Fruit fly (Drosophila melanogaster): Measurements from ENCODE around the gene COX8.

COX8 gene

DNA sequence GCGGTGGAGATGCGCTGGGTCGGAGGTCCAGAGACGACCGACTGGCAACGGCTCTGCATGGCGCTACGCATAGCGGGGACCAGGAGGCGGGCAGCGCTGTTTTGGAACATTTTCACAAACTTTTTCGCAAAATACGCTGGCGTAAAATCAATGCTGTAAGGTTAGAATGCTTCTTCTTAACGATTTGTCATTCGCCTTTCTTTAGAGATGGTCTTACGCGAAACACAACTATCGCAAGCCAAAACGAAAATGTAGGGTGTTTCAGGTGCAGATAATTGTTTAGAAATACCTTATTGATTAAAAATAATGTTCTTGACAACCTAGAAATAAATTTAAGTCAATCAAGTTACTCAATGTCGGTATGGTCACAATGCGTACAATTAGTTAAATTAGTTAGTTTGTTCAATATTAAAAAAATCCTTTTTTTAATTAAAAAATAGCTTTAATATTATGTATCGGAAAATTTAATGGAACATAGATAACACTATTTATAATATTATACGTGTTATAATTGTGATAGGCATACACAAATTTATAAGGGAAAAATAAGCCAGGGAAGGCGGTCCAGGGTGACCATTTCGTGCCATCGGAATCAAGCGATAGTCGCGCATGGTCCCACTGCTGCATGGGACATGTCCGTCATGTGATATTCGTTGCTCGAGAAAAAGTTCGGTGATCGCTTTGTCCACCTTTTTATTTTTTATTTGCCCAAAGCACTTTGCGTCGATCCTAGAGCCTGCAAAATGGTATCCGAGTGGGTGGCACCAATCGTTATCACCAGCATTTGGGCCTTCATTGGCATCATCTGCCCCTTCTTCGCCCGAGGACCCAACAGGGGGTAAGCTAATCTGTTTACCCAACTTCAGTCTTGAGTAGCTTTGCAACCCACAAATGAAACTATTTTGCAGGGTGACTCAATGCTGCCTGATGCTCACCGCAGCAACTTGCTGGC, at the start of gene COX8, which contains the start of gene VhaM9.7-b (continued):
- TF ChIP-seq CG1602 (GFP tag; optimal IDR thresholded peaks at IDR 0.05) (peak; percentile 65), Bdp1 (GFP tag; optimal IDR thresholded peaks at IDR 0.05) (no peak), dmrt11E (tag; optimal IDR thresholded peaks at IDR 0.05) (peak; percentile 58)

DNA sequence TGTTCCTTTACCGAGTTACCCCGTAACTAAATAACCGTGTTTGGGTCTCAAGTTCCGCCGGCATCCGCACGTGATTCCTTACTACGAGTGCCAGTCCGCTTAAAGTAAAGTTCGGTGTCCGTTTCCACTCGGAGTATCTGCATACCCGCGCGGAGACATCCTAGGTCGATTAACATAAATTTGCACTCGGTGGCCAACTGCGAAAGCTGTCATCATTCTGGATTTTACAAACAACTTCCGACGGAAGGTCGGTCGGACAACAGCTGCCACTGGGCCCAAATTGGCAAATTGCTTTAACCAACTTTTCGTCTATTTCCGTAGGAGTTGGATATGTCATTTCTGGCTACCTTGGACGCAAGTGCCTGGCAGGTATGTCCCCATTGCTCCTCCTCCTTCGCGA, 47.3 kb upstream of the COX8 start, which contains the start of gene TfAP-2:
Gene TfAP-2 (plus strand): TSS at position 301 of the 400 bp plus-strand sequence.
- TF ChIP-seq vnd (GFP tag; IDR thresholded peaks at IDR 0.05; ENCODE audit: partially characterized antibody), result 0 out of 3 replicates have a peak, but pooled peaks have one; percentile 20
- no peak for TF ChIP-seq Sox102F (GFP tag; optimal IDR thresholded peaks at IDR 0.05)

DNA sequence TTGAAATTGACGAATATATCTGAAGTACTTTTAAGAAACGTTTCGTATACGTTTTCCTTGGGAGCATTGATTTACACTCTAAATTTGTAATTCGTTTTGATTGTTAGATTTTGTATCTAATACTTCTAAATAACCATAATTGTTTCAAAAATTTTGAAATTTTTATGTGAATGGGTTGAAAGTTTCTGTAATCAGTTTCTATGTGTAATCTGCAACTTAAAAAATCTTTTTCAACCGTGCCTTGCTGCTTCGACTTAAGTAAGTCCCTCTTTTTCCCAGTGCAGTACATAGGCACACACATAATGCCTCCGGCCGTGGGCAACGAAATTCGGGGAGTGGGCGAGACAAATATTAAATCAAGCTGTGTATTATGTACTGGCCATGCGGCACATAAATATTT, 46.1 kb upstream of the COX8 start:
- TF ChIP-seq CG8388 (GFP tag; optimal IDR thresholded peaks at IDR 0.05), result peak; percentile 0
- TF ChIP-seq CG1647 (GFP tag; optimal IDR thresholded peaks at IDR 0.05), result no peak
- TF ChIP-seq CG14710 (tag; optimal IDR thresholded peaks at IDR 0.05), result peak; percentile 35
- peak; percentile 52 for TF ChIP-seq zf30C (GFP tag; optimal IDR thresholded peaks at IDR 0.05)
- TF ChIP-seq CG18011 (GFP tag; optimal IDR thresholded peaks at IDR 0.05), result no peak
- peak; percentile 15; the same call in 1 of the 2 replicates for TF ChIP-seq sisA (GFP tag; IDR thresholded peaks at IDR 0.05)
- 0 out of 2 replicates have a peak, but pooled peaks have one; percentile 17 for TF ChIP-seq CG32767 (GFP tag; IDR thresholded peaks at IDR 0.05)
- peak; percentile 32; the same call in 2 of the 3 replicates for TF ChIP-seq H15 (GFP tag; IDR thresholded peaks at IDR 0.05)
- TF ChIP-seq Lpt (GFP tag; optimal IDR thresholded peaks at IDR 0.05), result no peak
- TF ChIP-seq dmrt11E (tag; optimal IDR thresholded peaks at IDR 0.05), result peak; percentile 50
- no peak for TF ChIP-seq Fer1 (GFP tag; optimal IDR thresholded peaks at IDR 0.05)
- TF ChIP-seq Oli (tag; optimal IDR thresholded peaks at IDR 0.05), result peak; percentile 26
- 0 out of 2 replicates have a peak, but pooled peaks have one; percentile 20 for TF ChIP-seq ranshi (GFP tag; IDR thresholded peaks at IDR 0.05)
- peak; percentile 23 for TF ChIP-seq CG10267 (tag; optimal IDR thresholded peaks at IDR 0.05)
- TF ChIP-seq Hsf (GFP tag; optimal IDR thresholded peaks at IDR 0.05), result no peak
- peak; percentile 8 for TF ChIP-seq CG9437 (GFP tag; optimal IDR thresholded peaks at IDR 0.05)
- TF ChIP-seq Nf-YC (tag; optimal IDR thresholded peaks at IDR 0.05), result no peak
- TF ChIP-seq CG7556 (GFP tag; optimal IDR thresholded peaks at IDR 0.05), result peak; percentile 10
- TF ChIP-seq ttk (GFP tag; IDR thresholded peaks at IDR 0.05), result 0 out of 2 replicates have a peak, but pooled peaks have one; percentile 13
- TF ChIP-seq CG1602 (GFP tag; optimal IDR thresholded peaks at IDR 0.05), result peak; percentile 19
- TF ChIP-seq CG4404 (GFP tag; IDR thresholded peaks at IDR 0.05), result peak; percentile 8; the same call in 1 of the 2 replicates
- TF ChIP-seq CG2875 (GFP tag; optimal IDR thresholded peaks at IDR 0.05), result no peak
- no peak for TF ChIP-seq CG12299 (tag; optimal IDR thresholded peaks at IDR 0.05)
- TF ChIP-seq az2 (GFP tag; optimal IDR thresholded peaks at IDR 0.05), result peak; percentile 26
- no peak for TF ChIP-seq pan (optimal IDR thresholded peaks at IDR 0.05)
- peak in 1 of 2 experiments; percentile 42 for TF ChIP-seq pan (GFP tag; optimal IDR thresholded peaks at IDR 0.05 in 1 of 2, IDR thresholded peaks at IDR 0.05 in 1 of 2)
- peak; percentile 13 for TF ChIP-seq tin (GFP tag; optimal IDR thresholded peaks at IDR 0.05)
- TF ChIP-seq nmo (GFP tag; optimal IDR thresholded peaks at IDR 0.05), result peak; percentile 5
- TF ChIP-seq CG17328 (GFP tag; IDR thresholded peaks at IDR 0.05), result peak; percentile 42; the same call in 1 of the 2 replicates
- peak in 1 of 3 experiments; percentile 53 for TF ChIP-seq lola (GFP tag; optimal IDR thresholded peaks at IDR 0.05)
- no peak for TF ChIP-seq Dfd (GFP tag; optimal IDR thresholded peaks at IDR 0.05)
- TF ChIP-seq CG14667 (GFP tag; IDR thresholded peaks at IDR 0.05), result 0 out of 2 replicates have a peak, but pooled peaks have one; percentile 12
- peak; percentile 10 for TF ChIP-seq CG13775 (GFP tag; optimal IDR thresholded peaks at IDR 0.05)
- peak; percentile 44 for TF ChIP-seq CG2712 (tag; optimal IDR thresholded peaks at IDR 0.05)
- peak; percentile 8 for TF ChIP-seq chn (GFP tag; optimal IDR thresholded peaks at IDR 0.05)
- peak; percentile 46 for TF ChIP-seq row (GFP tag; IDR thresholded peaks at IDR 0.05)
- TF ChIP-seq sens (GFP tag), result peak; percentile 75
- TF ChIP-seq CG18764 (GFP tag; optimal IDR thresholded peaks at IDR 0.05), result peak; percentile 0
- TF ChIP-seq gem (tag; optimal IDR thresholded peaks at IDR 0.05), result peak; percentile 40
- TF ChIP-seq CkIIα-i1 (GFP tag; IDR thresholded peaks at IDR 0.05), result no peak
- TF ChIP-seq Xrp1 (GFP tag; IDR thresholded peaks at IDR 0.05), result peak; percentile 38; the same call in 1 of the 2 replicates

Measured in whole organism, embryonic.